Worm (Caenorhabditis elegans): ENCODE data around the gene pfs-2.

ce11 chrII:14401098-14401497 is 42.9 kb downstream of the pfs-2 start:
- no peak for TF ChIP-seq ces-1 (GFP tag; optimal IDR thresholded peaks at IDR 0.05)
- no peak for TF ChIP-seq ceh-82 (tag; optimal IDR thresholded peaks at IDR 0.05)
- TF ChIP-seq zag-1 (tag; optimal IDR thresholded peaks at IDR 0.05): no peak
- TF ChIP-seq nhr-12 (tag; optimal IDR thresholded peaks at IDR 0.05): no peak
- TF ChIP-seq nhr-28 (tag; optimal IDR thresholded peaks at IDR 0.05): no peak
